Fruit fly (Drosophila melanogaster) whole organism, embryonic: Measurements from ENCODE around the gene CG4301.

Experiments
- Atf-2 ChIP-seq: fragments of 200-800 bp; sonication (Bioruptor generic); optimal IDR thresholded peaks from 2 replicates; lab custom pipeline; 2016; ENCODE audit warnings: missing biosample characterization, missing genetic modification characterization
- Atf3 ChIP-seq: fragments of 200-800 bp; sonication (Bioruptor generic); optimal IDR thresholded peaks from 3 replicates; lab custom pipeline; 2016; ENCODE audit warnings: missing biosample characterization, missing genetic modification characterization
- Awh ChIP-seq: fragments of 200-800 bp; sonication (Bioruptor generic); IDR thresholded peaks from 2 replicates; pipeline ENCODE4, ENCODE4 v1.3.6; 2022; ENCODE audit warnings: missing biosample characterization, missing genetic modification characterization
- B-H1 ChIP-seq: fragments of 200-800 bp; sonication (Bioruptor generic); IDR thresholded peaks from 3 replicates; pipeline ENCODE4 v1.3.6; 2022; ENCODE audit warnings: missing biosample characterization, missing genetic modification characterization
- Bdp1 ChIP-seq: fragments of 200-800 bp; sonication (Bioruptor generic); optimal IDR thresholded peaks from 3 replicates; lab custom pipeline; 2016; ENCODE audit warnings: missing biosample characterization, missing genetic modification characterization
- BtbVII ChIP-seq: fragments of 200-800 bp; sonication (Bioruptor generic); optimal IDR thresholded peaks from 3 replicates; lab custom pipeline; 2017; ENCODE audit warnings: missing biosample characterization, mild to moderate bottlenecking, missing genetic modification characterization
- CG10274 ChIP-seq: fragments of 200-800 bp; sonication (Bioruptor generic); optimal IDR thresholded peaks from 3 replicates; lab custom pipeline; 2017; ENCODE audit warnings: missing biosample characterization, mild to moderate bottlenecking, missing genetic modification characterization
- CG10366 ChIP-seq: fragments of 200-800 bp; sonication (Bioruptor generic); IDR thresholded peaks from 2 replicates; pipeline ENCODE4 v1.3.6; 2022; ENCODE audit warnings: missing biosample characterization, missing genetic modification characterization
- CG10654 ChIP-seq: fragments of 200-800 bp; sonication (Bioruptor generic); optimal IDR thresholded peaks from 2 replicates; lab custom pipeline; 2016; ENCODE audit warnings: missing biosample characterization, missing genetic modification characterization
- CG11247 ChIP-seq: fragments of 200-800 bp; sonication (Bioruptor generic); IDR thresholded peaks from 2 replicates; pipeline ENCODE4 v1.3.6; 2022; ENCODE audit warnings: missing biosample characterization, missing genetic modification characterization
- CG1602 ChIP-seq: fragments of 200-800 bp; sonication (Bioruptor generic); optimal IDR thresholded peaks from 3 replicates; lab custom pipeline; 2016; ENCODE audit warnings: missing biosample characterization, missing genetic modification characterization
- CG1603 ChIP-seq: fragments of 200-800 bp; sonication (Bioruptor generic); optimal IDR thresholded peaks from 2 replicates; lab custom pipeline; 2019; ENCODE audit warnings: missing biosample characterization, mild to moderate bottlenecking, missing genetic modification characterization, moderate library complexity
- CG2678 ChIP-seq: fragments of 200-800 bp; sonication (Bioruptor generic); optimal IDR thresholded peaks from 3 replicates; lab custom pipeline; 2019; ENCODE audit warnings: missing biosample characterization, mild to moderate bottlenecking, missing genetic modification characterization, moderate library complexity
- CG32532 ChIP-seq: fragments of 200-800 bp; sonication (Bioruptor generic); IDR thresholded peaks from 2 replicates; pipeline ENCODE4 v1.3.6; 2022; ENCODE audit warnings: missing biosample characterization, missing genetic modification characterization
- CG4424 ChIP-seq: fragments of 200-800 bp; sonication (Bioruptor generic); optimal IDR thresholded peaks from 3 replicates; lab custom pipeline; 2016; ENCODE audit warnings: missing biosample characterization, missing genetic modification characterization
- CG5180 ChIP-seq: fragments of 200-800 bp; sonication (Bioruptor generic); optimal IDR thresholded peaks from 3 replicates; lab custom pipeline; 2017; ENCODE audit warnings: missing biosample characterization, missing genetic modification characterization, mild to moderate bottlenecking, moderate library complexity, missing genetic modification reagents
- CG8290 ChIP-seq, 3 experiments: fragments of 200-800 bp; sonication (Bioruptor generic); optimal IDR thresholded peaks; 2 replicates each; lab custom pipeline; 2016 to 2019; ENCODE audit warnings: missing biosample characterization in 3 of 3, missing genetic modification characterization in 3 of 3, mild to moderate bottlenecking in 2 of 3, moderate library complexity in 1 of 3
- CG9727 ChIP-seq: fragments of 200-800 bp; sonication (Bioruptor generic); optimal IDR thresholded peaks from 3 replicates; lab custom pipeline; 2017; ENCODE audit warnings: missing biosample characterization, mild to moderate bottlenecking, missing genetic modification characterization
- CG9932 ChIP-seq: fragments of 200-800 bp; sonication (Bioruptor generic); IDR thresholded peaks from 2 replicates; pipeline ENCODE4 v1.3.6; 2022; ENCODE audit warnings: missing biosample characterization, missing genetic modification characterization
- CTCF ChIP-seq: fragments of 200-800 bp; sonication (Bioruptor generic); optimal IDR thresholded peaks from 2 replicates; lab custom pipeline; 2017; ENCODE audit warnings: missing biosample characterization, mild to moderate bottlenecking, missing genetic modification characterization, moderate library complexity
- CrebB ChIP-seq: fragments of 200-800 bp; sonication (Bioruptor generic); optimal IDR thresholded peaks from 3 replicates; lab custom pipeline; 2018; ENCODE audit warnings: missing biosample characterization, mild to moderate bottlenecking, missing genetic modification characterization
- D ChIP-seq, 2 experiments: fragments of 200-800 bp in 1 of 2; fragments of >200 bp in 1 of 2; sonication (Bioruptor generic) in 1 of 2; optimal IDR thresholded peaks; 2 replicates in 1 of 2; 3 replicates in 1 of 2; lab custom pipeline; 2017; ENCODE audit warnings: mild to moderate bottlenecking in 1 of 2, missing biosample characterization in 1 of 2, missing genetic modification characterization in 1 of 2, missing genetic modification reagents in 1 of 2
- Dp ChIP-seq: fragments of 200-800 bp; sonication (Bioruptor generic); optimal IDR thresholded peaks from 2 replicates; lab custom pipeline; 2018; ENCODE audit warnings: missing biosample characterization, mild to moderate bottlenecking, missing genetic modification characterization, moderate library complexity
- E2f2 ChIP-seq: fragments of 200-800 bp; sonication (Bioruptor generic); IDR thresholded peaks from 2 replicates; pipeline ENCODE4 v1.3.6; 2022; ENCODE audit warnings: missing biosample characterization, missing genetic modification characterization
- HLH3B ChIP-seq: fragments of 200-800 bp; sonication (Bioruptor generic); IDR thresholded peaks from 2 replicates; pipeline ENCODE4 v1.3.6; 2022; ENCODE audit warnings: missing biosample characterization, missing genetic modification characterization
- Hsf ChIP-seq: fragments of 200-800 bp; sonication (Bioruptor generic); optimal IDR thresholded peaks from 3 replicates; lab custom pipeline; 2016; ENCODE audit warnings: missing biosample characterization, missing genetic modification characterization
- Lhr ChIP-seq: fragments of 200-800 bp; sonication (Bioruptor generic); optimal IDR thresholded peaks from 3 replicates; lab custom pipeline; 2017; ENCODE audit warnings: mild to moderate bottlenecking, missing biosample characterization, missing genetic modification reagents, missing genetic modification characterization
- Nf-YA ChIP-seq: fragments of 200-800 bp; sonication (Bioruptor generic); IDR thresholded peaks from 2 replicates; pipeline ENCODE4 v1.3.6; 2022; ENCODE audit warnings: missing biosample characterization, missing genetic modification characterization
- Oaz ChIP-seq: fragments of 200-800 bp; sonication (Bioruptor generic); IDR thresholded peaks from 2 replicates; pipeline ENCODE4 v1.3.6; 2022; ENCODE audit warnings: missing biosample characterization, missing genetic modification characterization
- Pdp1 ChIP-seq, 2 experiments: fragments of 200-800 bp; sonication (Bioruptor generic); optimal IDR thresholded peaks; 3 replicates each; lab custom pipeline; 2016; ENCODE audit warnings: missing biosample characterization in 2 of 2, missing genetic modification characterization in 2 of 2, mild to moderate bottlenecking in 1 of 2, moderate library complexity in 1 of 2
- Sox102F ChIP-seq: fragments of 200-800 bp; sonication (Bioruptor generic); optimal IDR thresholded peaks from 2 replicates; lab custom pipeline; 2018; ENCODE audit warnings: missing biosample characterization, mild to moderate bottlenecking, missing genetic modification characterization, moderate library complexity
- Spps ChIP-seq: fragments of 200-800 bp; sonication (Bioruptor generic); optimal IDR thresholded peaks from 2 replicates; lab custom pipeline; 2018; ENCODE audit warnings: missing biosample characterization, mild to moderate bottlenecking, missing genetic modification characterization
- Sry-β ChIP-seq: fragments of 200-800 bp; sonication (Bioruptor generic); optimal IDR thresholded peaks from 2 replicates; lab custom pipeline; 2018; ENCODE audit warnings: missing biosample characterization, mild to moderate bottlenecking, missing genetic modification characterization, moderate library complexity
- abd-A ChIP-seq: fragments of 200-800 bp; sonication (Bioruptor generic); optimal IDR thresholded peaks from 3 replicates; lab custom pipeline; 2019; ENCODE audit warnings: missing biosample characterization, mild to moderate bottlenecking, missing genetic modification characterization, moderate library complexity
- az2 ChIP-seq: fragments of 200-800 bp; sonication (Bioruptor generic); optimal IDR thresholded peaks from 3 replicates; lab custom pipeline; 2016; ENCODE audit warnings: missing biosample characterization, missing genetic modification characterization
- cato ChIP-seq: fragments of 200-800 bp; sonication (Bioruptor generic); optimal IDR thresholded peaks from 2 replicates; lab custom pipeline; 2016; ENCODE audit warnings: missing biosample characterization, missing genetic modification characterization, borderline replicate concordance
- corto ChIP-seq: fragments of 200-800 bp; sonication (Bioruptor generic); optimal IDR thresholded peaks from 2 replicates; lab custom pipeline; 2016; ENCODE audit warnings: missing biosample characterization, mild to moderate bottlenecking, missing genetic modification characterization, moderate library complexity
- dm ChIP-seq: fragments of 200-800 bp; sonication (Bioruptor generic); optimal IDR thresholded peaks from 3 replicates; lab custom pipeline; 2016; ENCODE audit warnings: missing biosample characterization, missing genetic modification characterization
- en ChIP-seq: fragments of 200-800 bp; sonication (Bioruptor generic); optimal IDR thresholded peaks from 2 replicates; lab custom pipeline; 2016; ENCODE audit warnings: missing biosample characterization, missing genetic modification characterization
- fu2 ChIP-seq: fragments of 200-800 bp; sonication (Bioruptor generic); optimal IDR thresholded peaks from 2 replicates; lab custom pipeline; 2016; ENCODE audit warnings: missing biosample characterization, missing genetic modification characterization
- ham ChIP-seq: fragments of 200-800 bp; sonication (Bioruptor generic); IDR thresholded peaks from 2 replicates; pipeline ENCODE4 v1.3.6; 2022; ENCODE audit warnings: missing biosample characterization, missing genetic modification characterization
- kah ChIP-seq: fragments of 200-800 bp; sonication (Bioruptor generic); optimal IDR thresholded peaks from 2 replicates; lab custom pipeline; 2018; ENCODE audit warnings: missing biosample characterization, mild to moderate bottlenecking, missing genetic modification characterization
- kay ChIP-seq: fragments of 200-800 bp; sonication (Bioruptor generic); optimal IDR thresholded peaks from 2 replicates; lab custom pipeline; 2016; ENCODE audit warnings: missing biosample characterization, missing genetic modification characterization
- nerfin-1 ChIP-seq: fragments of 200-800 bp; sonication (Bioruptor generic); optimal IDR thresholded peaks from 3 replicates; lab custom pipeline; 2019; ENCODE audit warnings: missing biosample characterization, mild to moderate bottlenecking, missing genetic modification characterization, moderate library complexity
- pum ChIP-seq: fragments of 200-800 bp; sonication (Bioruptor generic); optimal IDR thresholded peaks from 2 replicates; lab custom pipeline; 2016; ENCODE audit warnings: missing biosample characterization, missing genetic modification characterization
- ranshi ChIP-seq: fragments of 200-800 bp; sonication (Bioruptor generic); IDR thresholded peaks from 2 replicates; pipeline ENCODE4 v1.3.6; 2022; ENCODE audit warnings: missing biosample characterization, missing genetic modification characterization
- sisA ChIP-seq: fragments of 200-800 bp; sonication (Bioruptor generic); IDR thresholded peaks from 2 replicates; pipeline ENCODE4 v1.3.6; 2022; ENCODE audit warnings: missing biosample characterization, missing genetic modification characterization
- so ChIP-seq: fragments of 200-800 bp; sonication (Bioruptor generic); IDR thresholded peaks from 3 replicates; pipeline ENCODE4 v1.3.6; 2022; ENCODE audit warnings: missing biosample characterization, missing genetic modification characterization
- trem ChIP-seq: fragments of 200-800 bp; optimal IDR thresholded peaks from 3 replicates; lab custom pipeline; 2019; ENCODE audit warnings: missing biosample characterization, mild to moderate bottlenecking, missing genetic modification characterization, moderate library complexity
- zfh2 ChIP-seq: fragments of 200-800 bp; sonication (Bioruptor generic); optimal IDR thresholded peaks from 2 replicates; lab custom pipeline; 2016; ENCODE audit warnings: missing biosample characterization, missing genetic modification characterization

Gene CG4301

dm6 chrX:16403811-16404420, 1.4 kb upstream of the CG4301 start (continued):
- TF ChIP-seq CG1603 (tag; lab: Kevin White, UChicago) (no peak), CrebB (tag; lab: Kevin White, UChicago) (peak; percentile 76), Pdp1 (GFP tag; optimal IDR thresholded peaks at IDR 0.05; lab: Kevin White, UChicago) (peak; percentile 60 to 71), CG2678 (tag; lab: Kevin White, UChicago) (peak; percentile 89), fu2 (GFP tag; lab: Kevin White, UChicago) (peak; percentile 12), ham (no peak), sisA (GFP tag; lab: Robert Waterston, UW) (peak; percentile 58), ranshi (GFP tag; lab: Robert Waterston, UW) (peak; percentile 87), Lhr (GFP tag; lab: Kevin White, UChicago) (peak; percentile 15), CG8290 (GFP tag; optimal IDR thresholded peaks at IDR 0.05; lab: Kevin White, UChicago) (peak; percentile 20), CG8290 (tag; optimal IDR thresholded peaks at IDR 0.05; lab: Kevin White, UChicago) (no peak), Awh (GFP tag; lab: Robert Waterston, UW) (peak; percentile 52), Sry-β (GFP tag; lab: Kevin White, UChicago) (no peak), Nf-YA (GFP tag; lab: Robert Waterston, UW) (peak; percentile 65), Dp (GFP tag; lab: Kevin White, UChicago) (no peak), Sox102F (peak; percentile 88), E2f2 (GFP tag; lab: Robert Waterston, UW) (peak; percentile 56), B-H1 (GFP tag; lab: Robert Waterston, UW) (peak; percentile 64; the same call in 2 of the 3 replicates), CG9932 (GFP tag; lab: Robert Waterston, UW) (peak; percentile 72), kah (GFP tag; lab: Kevin White, UChicago) (peak; percentile 33), CG10654 (peak; percentile 60), Hsf (peak; percentile 71), CG10366 (GFP tag; lab: Robert Waterston, UW) (peak; percentile 77), CG32532 (peak; percentile 87), en (GFP tag; lab: Kevin White, UChicago) (peak; percentile 15), nerfin-1 (tag; lab: Kevin White, UChicago) (peak; percentile 38), CTCF (GFP tag; lab: Kevin White, UChicago) (no peak), Atf-2 (GFP tag; lab: Kevin White, UChicago) (peak; percentile 16), CG10274 (GFP tag; lab: Kevin White, UChicago) (peak; percentile 21), CG11247 (GFP tag; lab: Robert Waterston, UW) (peak; percentile 63), Spps (tag; lab: Kevin White, UChicago) (no peak), pum (peak; percentile 36), CG4424 (peak; percentile 66), dm (GFP tag; lab: Kevin White, UChicago) (peak; percentile 9), abd-A (tag; lab: Kevin White, UChicago) (no peak), cato (no peak), D (optimal IDR thresholded peaks at IDR 0.05; lab: Kevin White, UChicago) (no peak), D (GFP tag; optimal IDR thresholded peaks at IDR 0.05; lab: Kevin White, UChicago) (peak; percentile 38), Bdp1 (GFP tag; lab: Kevin White, UChicago) (peak; percentile 18), CG1602 (GFP tag; lab: Kevin White, UChicago) (peak; percentile 54), CG5180 (GFP tag; lab: Kevin White, UChicago) (peak; percentile 22), BtbVII (GFP tag; lab: Kevin White, UChicago) (peak; percentile 74), so (peak; percentile 85), corto (peak; percentile 44), Oaz (GFP tag; lab: Robert Waterston, UW) (peak; percentile 52), HLH3B (GFP tag; lab: Robert Waterston, UW) (peak; percentile 83), trem (tag; lab: Kevin White, UChicago) (peak; percentile 22), zfh2 (GFP tag; lab: Kevin White, UChicago) (peak; percentile 55), kay (GFP tag; lab: Kevin White, UChicago) (peak; percentile 47), CG9727 (GFP tag; lab: Kevin White, UChicago) (peak; percentile 75), Atf3 (GFP tag; lab: Kevin White, UChicago) (no peak), az2 (GFP tag; lab: Kevin White, UChicago) (peak; percentile 75)
